Fruit fly (Drosophila melanogaster) whole organism, prepupa: Measurements from ENCODE around the gene Afg3l2.
A peak's percentile ranks its signal among the peaks of the same experiment; 100 is the strongest.

Source experiments
- CG10669 ChIP-seq: fragments of 200-800 bp; sonication (Bioruptor generic); optimal IDR thresholded peaks from 3 replicates; lab custom pipeline; 2018; ENCODE audit warnings: missing biosample characterization, mild to moderate bottlenecking, missing genetic modification characterization, moderate library complexity
- CG11294 ChIP-seq: fragments of 200-800 bp; sonication (Bioruptor generic); IDR thresholded peaks from 2 replicates; pipeline ENCODE4 v1.3.6; 2022; ENCODE audit warnings: missing biosample characterization, missing genetic modification characterization
- CG11902 ChIP-seq: fragments of 200-800 bp; sonication (Bioruptor generic); optimal IDR thresholded peaks from 3 replicates; lab custom pipeline; 2016; ENCODE audit warnings: missing biosample characterization, missing genetic modification characterization
- CG15336 ChIP-seq: fragments of 200-800 bp; sonication (Bioruptor generic); IDR thresholded peaks from 2 replicates; pipeline ENCODE4 v1.3.6; 2022; ENCODE audit warnings: missing biosample characterization, missing genetic modification characterization
- CG3032 ChIP-seq: fragments of 200-800 bp; optimal IDR thresholded peaks from 2 replicates; lab custom pipeline; 2019; ENCODE audit warnings: missing biosample characterization, mild to moderate bottlenecking, missing genetic modification characterization, moderate library complexity
- CG31627 ChIP-seq: fragments of 200-800 bp; sonication (Bioruptor generic); optimal IDR thresholded peaks from 3 replicates; lab custom pipeline; 2016; ENCODE audit warnings: missing biosample characterization, missing genetic modification characterization
- CG32006 ChIP-seq: fragments of 200-800 bp; sonication (Bioruptor generic); optimal IDR thresholded peaks from 3 replicates; lab custom pipeline; 2017; ENCODE audit warnings: missing biosample characterization, mild to moderate bottlenecking, missing genetic modification characterization
- CG34406 ChIP-seq: fragments of 200-800 bp; sonication (Bioruptor generic); optimal IDR thresholded peaks from 3 replicates; lab custom pipeline; 2016; ENCODE audit warnings: missing biosample characterization, missing genetic modification characterization
- CG3919 ChIP-seq: fragments of 200-800 bp; sonication (Bioruptor generic); optimal IDR thresholded peaks from 3 replicates; lab custom pipeline; 2016; ENCODE audit warnings: missing biosample characterization, missing genetic modification characterization
- CG6808 ChIP-seq: fragments of 200-800 bp; sonication (Bioruptor generic); optimal IDR thresholded peaks from 3 replicates; lab custom pipeline; 2017; ENCODE audit warnings: missing biosample characterization, missing genetic modification characterization, mild to moderate bottlenecking, moderate library complexity, missing genetic modification reagents
- CG8119 ChIP-seq: fragments of 200-800 bp; sonication (Bioruptor generic); IDR thresholded peaks from 3 replicates; pipeline ENCODE4 v1.3.6; 2022; ENCODE audit warnings: missing biosample characterization, missing genetic modification characterization
- Eip78C ChIP-seq: fragments of 200-800 bp; sonication (Bioruptor generic); peaks from one replicate; lab custom pipeline; 2016; ENCODE audit warnings: missing biosample characterization, missing genetic modification characterization
- Ets21C ChIP-seq: fragments of 200-800 bp; sonication (Bioruptor generic); optimal IDR thresholded peaks from 3 replicates; lab custom pipeline; 2016; ENCODE audit warnings: missing biosample characterization, missing genetic modification characterization
- Gug ChIP-seq: fragments of 200-800 bp; sonication (Bioruptor generic); IDR thresholded peaks from 2 replicates; pipeline ENCODE4 v1.3.6; 2022; ENCODE audit warnings: missing biosample characterization, missing genetic modification characterization
- Hr38 ChIP-seq: sonication (Bioruptor generic); optimal IDR thresholded peaks from 2 replicates; lab custom pipeline; 2016; ENCODE audit warnings: missing biosample characterization, missing genetic modification characterization
- Hr39 ChIP-seq: fragments of 200-800 bp; sonication (Bioruptor generic); optimal IDR thresholded peaks from 2 replicates; lab custom pipeline; 2016; ENCODE audit warnings: missing biosample characterization, missing genetic modification characterization
- OdsH ChIP-seq: fragments of 200-800 bp; sonication (Bioruptor generic); optimal IDR thresholded peaks from 3 replicates; lab custom pipeline; 2016; ENCODE audit warnings: missing biosample characterization, missing genetic modification characterization
- Sox102F ChIP-seq: fragments of 200-800 bp; sonication (Bioruptor generic); optimal IDR thresholded peaks from 2 replicates; lab custom pipeline; 2016; ENCODE audit warnings: missing biosample characterization, mild to moderate bottlenecking, missing genetic modification characterization
- Sox15 ChIP-seq: fragments of 200-800 bp; sonication (Bioruptor generic); optimal IDR thresholded peaks from 3 replicates; lab custom pipeline; 2016; ENCODE audit warnings: missing biosample characterization, missing genetic modification characterization
- cyc ChIP-seq: fragments of 200-800 bp; sonication (Bioruptor generic); optimal IDR thresholded peaks from 3 replicates; lab custom pipeline; 2016; ENCODE audit warnings: missing biosample characterization, missing genetic modification characterization
- dac ChIP-seq: fragments of 200-800 bp; sonication (Bioruptor generic); optimal IDR thresholded peaks from 2 replicates; lab custom pipeline; 2017; ENCODE audit warnings: missing biosample characterization, mild to moderate bottlenecking, missing genetic modification characterization
- eg ChIP-seq: fragments of 200-800 bp; sonication (Bioruptor generic); IDR thresholded peaks from 3 replicates; pipeline ENCODE4 v1.3.6; 2022; ENCODE audit warnings: missing biosample characterization, missing genetic modification characterization
- esn ChIP-seq: fragments of 200-800 bp; sonication (Bioruptor generic); optimal IDR thresholded peaks from 2 replicates; lab custom pipeline; 2016; ENCODE audit warnings: missing biosample characterization, mild to moderate bottlenecking, missing genetic modification characterization, moderate library complexity
- net ChIP-seq: fragments of 200-800 bp; sonication (Bioruptor generic); optimal IDR thresholded peaks from 3 replicates; lab custom pipeline; 2016; ENCODE audit warnings: missing biosample characterization, missing genetic modification characterization
- svp ChIP-seq: fragments of 200-800 bp; sonication (Bioruptor generic); peaks from one replicate; lab custom pipeline; 2016; ENCODE audit warnings: missing biosample characterization, missing genetic modification characterization
- topi ChIP-seq: fragments of 200-800 bp; sonication (Bioruptor generic); optimal IDR thresholded peaks from 3 replicates; lab custom pipeline; 2016; ENCODE audit warnings: missing biosample characterization, missing genetic modification characterization
- vri ChIP-seq: fragments of 200-800 bp; sonication (Bioruptor generic); optimal IDR thresholded peaks from 3 replicates; lab custom pipeline; 2016; ENCODE audit warnings: missing biosample characterization, mild to moderate bottlenecking, missing genetic modification characterization

Afg3l2 gene

dm6 chr3L:17216263-17216662 is 25.7 kb downstream of the Afg3l2 start (continued):
- TF ChIP-seq CG15336 (GFP tag; lab: Robert Waterston, UW): 0 out of 2 replicates have a peak, but pooled peaks have one; percentile 17
- TF ChIP-seq eg (GFP tag; lab: Robert Waterston, UW): peak; percentile 37; the same call in 1 of the 3 replicates
- TF ChIP-seq CG10669 (GFP tag; lab: Kevin White, UChicago): peak; percentile 26
- no peak for TF ChIP-seq CG11902 (GFP tag; lab: Kevin White, UChicago)
- peak; percentile 25 for TF ChIP-seq CG3919 (GFP tag; lab: Kevin White, UChicago)
- TF ChIP-seq net (GFP tag; lab: Kevin White, UChicago): no peak
- no peak for TF ChIP-seq vri (GFP tag; lab: Kevin White, UChicago)
- peak; percentile 3 for TF ChIP-seq topi (GFP tag; lab: Kevin White, UChicago)
- peak; percentile 15 for TF ChIP-seq Hr39 (GFP tag; lab: Kevin White, UChicago)
- TF ChIP-seq Sox102F (GFP tag; lab: Kevin White, UChicago): no peak
- TF ChIP-seq Ets21C: no peak
- TF ChIP-seq dac (GFP tag; lab: Kevin White, UChicago): no peak
- TF ChIP-seq CG8119 (GFP tag; lab: Robert Waterston, UW): peak; percentile 48; the same call in 1 of the 3 replicates
- peak; percentile 6 for TF ChIP-seq svp (GFP tag; lab: Kevin White, UChicago)
- peak; percentile 6 for TF ChIP-seq cyc (GFP tag; lab: Kevin White, UChicago)
- no peak for TF ChIP-seq Gug (GFP tag; lab: Robert Waterston, UW)
- TF ChIP-seq OdsH (GFP tag; lab: Kevin White, UChicago): peak; percentile 21
- TF ChIP-seq CG31627 (GFP tag; lab: Kevin White, UChicago): no peak
- TF ChIP-seq CG11294 (GFP tag; lab: Robert Waterston, UW): no peak
- TF ChIP-seq CG34406: no peak
- peak; percentile 8 for TF ChIP-seq CG32006 (GFP tag; lab: Kevin White, UChicago)

dm6 chr3L:17211568-17211967 is 30.4 kb downstream of the Afg3l2 start:
- 0 out of 2 replicates have a peak, but pooled peaks have one; percentile 17 for TF ChIP-seq CG15336 (GFP tag; lab: Robert Waterston, UW)
- no peak for TF ChIP-seq CG6808 (GFP tag; lab: Kevin White, UChicago)
- no peak for TF ChIP-seq Sox15 (GFP tag; lab: Kevin White, UChicago)
- no peak for TF ChIP-seq esn (GFP tag; lab: Kevin White, UChicago)

- no peak for TF ChIP-seq CG11902 (GFP tag; lab: Kevin White, UChicago)
- TF ChIP-seq Eip78C (GFP tag; lab: Kevin White, UChicago): peak; percentile 56
- peak; percentile 5 for TF ChIP-seq CG32006 (GFP tag; lab: Kevin White, UChicago)
- TF ChIP-seq svp (GFP tag; lab: Kevin White, UChicago): peak; percentile 33
- TF ChIP-seq, all 60 proteins: peak for 3
Measured at dm6 chr3L:17209402-17209801, 32.5 kb downstream of the Afg3l2 start.

dm6 chr3L:17208601-17209000 is 33.3 kb downstream of the Afg3l2 start:
- TF ChIP-seq CG3032 (tag; lab: Kevin White, UChicago) (no peak), Hr38 (GFP tag; lab: Kevin White, UChicago) (no peak), CG31627 (GFP tag; lab: Kevin White, UChicago) (no peak)
